Fruit fly (Drosophila melanogaster) Kc167 (cell line): ENCODE data around the gene CdGAPr.

ENCODE experiments used
- Myc ChIP-seq: fragments of >200 bp; optimal IDR thresholded peaks from 2 replicates; lab custom pipeline; 2017; ENCODE audit warnings: missing external identifiers
- h ChIP-seq: fragments of >200 bp; optimal IDR thresholded peaks from 3 replicates; lab custom pipeline; 2018; ENCODE audit warnings: missing external identifiers

DNA sequence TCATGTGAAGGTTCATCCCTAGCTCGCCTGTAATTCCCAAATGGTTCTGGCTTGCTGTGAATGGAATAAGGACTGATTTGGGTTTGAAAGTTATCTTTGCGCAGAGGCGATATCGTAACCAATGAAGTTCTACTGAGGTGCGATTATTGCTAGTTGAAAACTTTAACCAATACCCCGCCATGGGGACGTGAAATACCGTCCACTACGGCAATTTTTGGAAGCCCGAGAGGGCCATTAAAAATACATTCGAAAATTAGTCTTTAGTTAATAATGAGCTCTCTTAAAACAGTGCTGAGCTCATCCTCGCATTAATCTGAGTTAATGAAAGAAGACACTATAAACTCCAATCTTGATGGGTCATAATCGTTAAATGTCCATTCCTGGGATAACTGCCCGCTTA is 19.0 kb upstream of the CdGAPr start:
- TF ChIP-seq h (no peak), Myc (lab: Kevin White, UChicago) (no peak)
